Fruit fly (Drosophila melanogaster): ENCODE data around the gene Sytbeta.
A peak's percentile ranks its signal among the peaks of the same experiment; 100 is the strongest.

The Sytbeta gene

DNA sequence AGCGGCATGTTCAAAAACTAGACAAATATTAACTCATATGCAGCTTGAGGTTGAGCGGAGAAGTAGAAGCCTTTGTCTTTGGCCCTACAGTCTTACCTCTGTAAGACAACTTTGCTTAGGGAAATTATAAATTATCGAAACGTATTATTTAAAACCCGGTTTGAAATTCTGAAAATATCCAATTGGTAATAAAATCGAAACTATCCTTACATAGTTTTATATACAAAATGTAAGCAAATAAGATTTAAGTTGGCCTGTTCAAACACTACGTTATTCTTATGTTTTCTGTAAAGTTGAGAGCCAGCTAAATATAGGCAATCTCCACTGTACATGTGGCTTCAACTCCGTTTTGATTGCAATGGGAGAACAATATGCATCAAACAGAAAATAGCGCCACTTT, 51.5 kb downstream of the Sytbeta start (continued):
- TF ChIP-seq CG31627 (GFP tag; optimal IDR thresholded peaks at IDR 0.05) = no peak
- TF ChIP-seq CG32006 (GFP tag; optimal IDR thresholded peaks at IDR 0.05) = peak; percentile 60
- peak; percentile 26; the same call in 1 of the 2 replicates for TF ChIP-seq CG15336 (GFP tag; IDR thresholded peaks at IDR 0.05)
- TF ChIP-seq vri (GFP tag; optimal IDR thresholded peaks at IDR 0.05) = no peak
- TF ChIP-seq acj6 (GFP tag; optimal IDR thresholded peaks at IDR 0.05) = peak; percentile 39
- peak; percentile 35 for TF ChIP-seq CG10631 (GFP tag; optimal IDR thresholded peaks at IDR 0.05)
- no peak for TF ChIP-seq Smox (GFP tag; optimal IDR thresholded peaks at IDR 0.05)
- TF ChIP-seq CG11294 (GFP tag; IDR thresholded peaks at IDR 0.05) = no peak
- no peak for TF ChIP-seq CG8319 (GFP tag; optimal IDR thresholded peaks at IDR 0.05)
- no peak for TF ChIP-seq CG6854 (GFP tag; optimal IDR thresholded peaks at IDR 0.05)
- TF ChIP-seq CG10669 (GFP tag; optimal IDR thresholded peaks at IDR 0.05) = peak; percentile 61
- no peak for TF ChIP-seq Eip93F (GFP tag; optimal IDR thresholded peaks at IDR 0.05)
- peak; percentile 51 for TF ChIP-seq svp (GFP tag)
- peak; percentile 50 for TF ChIP-seq dsx (GFP tag; optimal IDR thresholded peaks at IDR 0.05; ENCODE audit: poor library complexity, severe bottlenecking)
- TF ChIP-seq Ets21C (GFP tag; optimal IDR thresholded peaks at IDR 0.05) = no peak
- no peak for TF ChIP-seq CG6163 (GFP tag; IDR thresholded peaks at IDR 0.05)
- peak; percentile 24 for TF ChIP-seq spab (GFP tag; optimal IDR thresholded peaks at IDR 0.05)
- TF ChIP-seq Sox102F (GFP tag; optimal IDR thresholded peaks at IDR 0.05) = no peak
- peak; percentile 3 for TF ChIP-seq topi (GFP tag; optimal IDR thresholded peaks at IDR 0.05)
- TF ChIP-seq CG8119 (GFP tag; IDR thresholded peaks at IDR 0.05) = peak; percentile 52; the same call in 2 of the 3 replicates
- TF ChIP-seq Sox14 (GFP tag; optimal IDR thresholded peaks at IDR 0.05) = peak; percentile 40
- TF ChIP-seq Hr4 (GFP tag; optimal IDR thresholded peaks at IDR 0.05) = peak; percentile 41
- TF ChIP-seq net (GFP tag; optimal IDR thresholded peaks at IDR 0.05) = no peak
- TF ChIP-seq dac (GFP tag; optimal IDR thresholded peaks at IDR 0.05) = no peak

DNA sequence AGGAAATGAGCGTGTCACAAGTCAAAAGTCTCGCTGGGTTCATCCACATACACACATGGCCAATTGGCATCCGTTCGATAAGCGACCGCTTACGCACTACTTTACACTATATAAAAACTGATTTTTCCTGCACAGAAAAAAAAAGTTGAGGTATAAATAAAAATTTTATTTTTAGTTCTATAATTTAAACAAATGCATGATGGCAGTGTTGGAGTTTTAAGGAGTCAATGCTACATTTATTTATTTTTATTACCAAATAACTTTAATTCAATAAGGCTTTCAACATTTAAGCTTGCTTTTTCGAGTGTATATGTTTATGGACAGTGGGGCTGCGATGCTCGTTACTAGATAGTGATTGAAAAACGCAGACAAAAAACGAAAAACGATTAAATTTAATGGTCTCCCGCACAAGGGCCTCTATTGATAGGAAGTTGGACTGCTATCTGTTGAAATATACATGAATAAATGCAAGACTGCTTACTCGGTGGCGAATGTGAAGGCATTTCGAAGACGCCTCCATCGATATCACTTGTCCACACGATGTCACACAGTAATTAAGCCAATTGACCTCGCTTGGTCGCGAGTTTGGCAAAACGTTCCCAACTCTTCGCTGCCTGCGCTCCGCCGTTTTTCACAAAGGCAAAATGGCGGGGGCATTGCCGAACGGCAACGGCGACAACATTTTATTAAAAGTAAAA, 53.0 kb downstream of the Sytbeta start:
- TF ChIP-seq dsx (GFP tag; optimal IDR thresholded peaks at IDR 0.05; ENCODE audit: poor library complexity, severe bottlenecking) (peak; percentile 83), Lpt (GFP tag; optimal IDR thresholded peaks at IDR 0.05) (peak; percentile 63), Eip75B (GFP tag; optimal IDR thresholded peaks at IDR 0.05) (peak; percentile 80), Met (GFP tag; optimal IDR thresholded peaks at IDR 0.05) (peak; percentile 59), pdm3 (GFP tag; optimal IDR thresholded peaks at IDR 0.05) (peak; percentile 77), achi (GFP tag; optimal IDR thresholded peaks at IDR 0.05) (peak; percentile 78), Blimp-1 (GFP tag; optimal IDR thresholded peaks at IDR 0.05) (no peak), cyc (GFP tag; optimal IDR thresholded peaks at IDR 0.05) (peak; percentile 20), CG4318 (GFP tag; optimal IDR thresholded peaks at IDR 0.05) (peak; percentile 38), fd59A (GFP tag; optimal IDR thresholded peaks at IDR 0.05) (peak; percentile 54), Hr39 (GFP tag; optimal IDR thresholded peaks at IDR 0.05) (peak; percentile 34), CG8319 (GFP tag; optimal IDR thresholded peaks at IDR 0.05) (peak; percentile 41), Eip78C (GFP tag) (peak; percentile 94), CG15336 (GFP tag; IDR thresholded peaks at IDR 0.05) (peak; percentile 87), CG10669 (GFP tag; optimal IDR thresholded peaks at IDR 0.05) (peak; percentile 73), fkh (GFP tag; optimal IDR thresholded peaks at IDR 0.05) (no peak), net (GFP tag; optimal IDR thresholded peaks at IDR 0.05) (peak; percentile 77), Hr4 (GFP tag; optimal IDR thresholded peaks at IDR 0.05) (peak; percentile 86), CG11762 (GFP tag; optimal IDR thresholded peaks at IDR 0.05; ENCODE audit: insufficient read depth) (peak; percentile 54), CG6163 (GFP tag; IDR thresholded peaks at IDR 0.05) (peak; percentile 87), Gug (GFP tag; IDR thresholded peaks at IDR 0.05) (peak; percentile 81), Hr38 (GFP tag; optimal IDR thresholded peaks at IDR 0.05) (no peak), spab (GFP tag; optimal IDR thresholded peaks at IDR 0.05) (peak; percentile 75), CG32006 (GFP tag; optimal IDR thresholded peaks at IDR 0.05) (peak; percentile 83), CG9139 (GFP tag; optimal IDR thresholded peaks at IDR 0.05) (peak; percentile 42), CG16779 (tag; optimal IDR thresholded peaks at IDR 0.05) (peak; percentile 64), salr (GFP tag; optimal IDR thresholded peaks at IDR 0.05) (peak; percentile 44 to 72), esn (GFP tag; optimal IDR thresholded peaks at IDR 0.05) (peak; percentile 71), Sox15 (GFP tag; optimal IDR thresholded peaks at IDR 0.05) (peak; percentile 41), CG6276 (GFP tag; optimal IDR thresholded peaks at IDR 0.05) (peak; percentile 73), svp (GFP tag) (peak; percentile 67), CG7368 (GFP tag; optimal IDR thresholded peaks at IDR 0.05) (peak; percentile 51), CG11902 (GFP tag; optimal IDR thresholded peaks at IDR 0.05) (peak; percentile 34), Ets21C (GFP tag; optimal IDR thresholded peaks at IDR 0.05) (peak; percentile 25), fd85E (GFP tag; optimal IDR thresholded peaks at IDR 0.05) (no peak), Sox102F (GFP tag; optimal IDR thresholded peaks at IDR 0.05) (peak; percentile 33), CG31627 (GFP tag; optimal IDR thresholded peaks at IDR 0.05) (peak; percentile 38)
